Fruit fly (Drosophila melanogaster): ENCODE measurements around the gene bib.

Gene bib

dm6 chr2L:9988201-9988990 is 4.0 kb downstream of the bib start:
- TF ChIP-seq CG9948 (tag; optimal IDR thresholded peaks at IDR 0.05) (no peak), EcR (GFP tag; optimal IDR thresholded peaks at IDR 0.05) (peak; percentile 86)

- TF ChIP-seq CG15710 (tag; optimal IDR thresholded peaks at IDR 0.05) (no peak), gl (tag; optimal IDR thresholded peaks at IDR 0.05) (no peak), Ets98B (GFP tag; IDR thresholded peaks at IDR 0.05) (no peak), CG12605 (GFP tag; IDR thresholded peaks at IDR 0.05) (no peak), CG32121 (GFP tag; IDR thresholded peaks at IDR 0.05) (no peak), CG4496 (GFP tag; IDR thresholded peaks at IDR 0.05) (no peak)
These were observed 4.8 kb downstream of the bib start for dm6 chr2L:9989275-9989674.

- TF ChIP-seq CG12605 (GFP tag; IDR thresholded peaks at IDR 0.05) = no peak
- TF ChIP-seq CG4496 (GFP tag; IDR thresholded peaks at IDR 0.05) = no peak
- peak; percentile 32 for TF ChIP-seq CG9948 (tag; optimal IDR thresholded peaks at IDR 0.05)
- peak; percentile 25 for TF ChIP-seq CG15710 (tag; optimal IDR thresholded peaks at IDR 0.05)
- TF ChIP-seq CG10348 (GFP tag; IDR thresholded peaks at IDR 0.05) = no peak
- TF ChIP-seq CG34367 (tag; optimal IDR thresholded peaks at IDR 0.05) = peak; percentile 9
- no peak for TF ChIP-seq fd96Ca (GFP tag; IDR thresholded peaks at IDR 0.05)
- no peak for TF ChIP-seq Ets98B (GFP tag; IDR thresholded peaks at IDR 0.05)
- TF ChIP-seq rn (GFP tag; IDR thresholded peaks at IDR 0.05) = no peak
- peak; percentile 65 for TF ChIP-seq CG8159 (tag; optimal IDR thresholded peaks at IDR 0.05)
- TF ChIP-seq Pif1B (GFP tag; optimal IDR thresholded peaks at IDR 0.05) = no peak
- TF ChIP-seq Pif1A (GFP tag; optimal IDR thresholded peaks at IDR 0.05) = peak; percentile 20
- TF ChIP-seq gl (tag; optimal IDR thresholded peaks at IDR 0.05) = no peak
- peak; percentile 47 for TF ChIP-seq Snoo (tag; optimal IDR thresholded peaks at IDR 0.05)
- peak; percentile 48 for TF ChIP-seq CG17806 (tag; optimal IDR thresholded peaks at IDR 0.05)
These were observed 5.5 kb downstream of the bib start for dm6 chr2L:9989846-9990506.

- TF ChIP-seq gl (tag; optimal IDR thresholded peaks at IDR 0.05) (no peak), CG15710 (tag; optimal IDR thresholded peaks at IDR 0.05) (no peak), CG13204 (GFP tag; optimal IDR thresholded peaks at IDR 0.05) (no peak), CG4496 (GFP tag; IDR thresholded peaks at IDR 0.05) (no peak), fd96Ca (GFP tag; IDR thresholded peaks at IDR 0.05) (no peak), Pif1A (GFP tag; optimal IDR thresholded peaks at IDR 0.05) (no peak), CG9948 (tag; optimal IDR thresholded peaks at IDR 0.05) (no peak), CG12605 (GFP tag; IDR thresholded peaks at IDR 0.05) (no peak), CG10348 (GFP tag; IDR thresholded peaks at IDR 0.05) (no peak), CG8159 (tag; optimal IDR thresholded peaks at IDR 0.05) (no peak), EcR (GFP tag; optimal IDR thresholded peaks at IDR 0.05) (no peak), Snoo (tag; optimal IDR thresholded peaks at IDR 0.05) (no peak), CG14655 (GFP tag; optimal IDR thresholded peaks at IDR 0.05) (no peak), CG8301 (tag; optimal IDR thresholded peaks at IDR 0.05) (no peak), CG32121 (GFP tag; IDR thresholded peaks at IDR 0.05) (no peak), CG17806 (tag; optimal IDR thresholded peaks at IDR 0.05) (no peak)
These were observed 9.9 kb downstream of the bib start for dm6 chr2L:9994382-9994781.

- no peak for TF ChIP-seq CG8301 (tag; optimal IDR thresholded peaks at IDR 0.05)
- TF ChIP-seq CG14655 (GFP tag; optimal IDR thresholded peaks at IDR 0.05) = no peak
- no peak for TF ChIP-seq CG8159 (tag; optimal IDR thresholded peaks at IDR 0.05)
- TF ChIP-seq gl (tag; optimal IDR thresholded peaks at IDR 0.05) = no peak
- TF ChIP-seq Ets98B (GFP tag; IDR thresholded peaks at IDR 0.05) = no peak
- TF ChIP-seq Pif1B (GFP tag; optimal IDR thresholded peaks at IDR 0.05) = no peak
- TF ChIP-seq CG10348 (GFP tag; IDR thresholded peaks at IDR 0.05) = no peak
These were observed 12.1 kb downstream of the bib start for dm6 chr2L:9996553-9996952.

- TF ChIP-seq CG15710 (tag; optimal IDR thresholded peaks at IDR 0.05) (no peak), CG14655 (GFP tag; optimal IDR thresholded peaks at IDR 0.05) (no peak), D1 (tag; optimal IDR thresholded peaks at IDR 0.05) (no peak), Pif1B (GFP tag; optimal IDR thresholded peaks at IDR 0.05) (no peak), Pif1A (GFP tag; optimal IDR thresholded peaks at IDR 0.05) (no peak), CG34367 (tag; optimal IDR thresholded peaks at IDR 0.05) (no peak), CG4496 (GFP tag; IDR thresholded peaks at IDR 0.05) (no peak), CG32121 (GFP tag; IDR thresholded peaks at IDR 0.05) (no peak), rn (GFP tag; IDR thresholded peaks at IDR 0.05) (no peak), CG13204 (GFP tag; optimal IDR thresholded peaks at IDR 0.05) (no peak), gl (tag; optimal IDR thresholded peaks at IDR 0.05) (no peak), CG10348 (GFP tag; IDR thresholded peaks at IDR 0.05) (no peak), fd96Ca (GFP tag; IDR thresholded peaks at IDR 0.05) (no peak), EcR (GFP tag; optimal IDR thresholded peaks at IDR 0.05) (no peak), CG8301 (tag; optimal IDR thresholded peaks at IDR 0.05) (no peak), Snoo (tag; optimal IDR thresholded peaks at IDR 0.05) (no peak)
These were observed 18.2 kb downstream of the bib start, which contains the start of the genes CG31875 and SoYb for dm6 chr2L:10002408-10003358. Gene CG31875 (minus strand): TSS chr2L:10002736. Gene SoYb (minus strand): TSS chr2L:10002736.
